Worm (Caenorhabditis elegans): ENCODE data around the gene glb-14.

glb-14 gene

ce11 chrV:15511613-15512216 lies 33.1 kb downstream of the glb-14 start, which contains the start of gene rpl-38 (continued):
- peak; percentile 80 for TF ChIP-seq dpl-1 (GFP tag; optimal IDR thresholded peaks at IDR 0.05)
- TF ChIP-seq dve-1 (tag; optimal IDR thresholded peaks at IDR 0.05; ENCODE audit: insufficient read depth) = peak; percentile 70
- TF ChIP-seq mep-1 (tag; optimal IDR thresholded peaks at IDR 0.05) = peak; percentile 83
- no peak for TF ChIP-seq gei-8 (GFP tag; optimal IDR thresholded peaks at IDR 0.05)
- no peak for TF ChIP-seq ZK546.5 (tag; optimal IDR thresholded peaks at IDR 0.05)
- no peak for TF ChIP-seq cey-2 (tag; optimal IDR thresholded peaks at IDR 0.05; ENCODE audit: borderline replicate concordance, insufficient read depth)
- TF ChIP-seq daf-8 (GFP tag; IDR thresholded peaks at IDR 0.05) = no peak
- TF ChIP-seq dmd-6 (GFP tag; IDR thresholded peaks at IDR 0.05) = peak; percentile 52; the same call in 1 of the 2 replicates
- TF ChIP-seq ama-1 (optimal IDR thresholded peaks at IDR 0.05) = no peak
- TF ChIP-seq lin-29 (GFP tag; IDR thresholded peaks at IDR 0.05) = no peak
- no peak for TF ChIP-seq saeg-2 (GFP tag; IDR thresholded peaks at IDR 0.05)
- peak; percentile 29 for TF ChIP-seq fkh-10 (GFP tag; optimal IDR thresholded peaks at IDR 0.05)

ce11 chrV:15505068-15505467 lies 39.7 kb downstream of the glb-14 start:
- peak; percentile 41 for TF ChIP-seq hlh-11 (tag; optimal IDR thresholded peaks at IDR 0.05)
- TF ChIP-seq madf-9 (GFP tag; conservative IDR thresholded peaks at IDR 0.05) = 0 out of 2 replicates have a peak, but pooled peaks have one; percentile 10
- no peak for TF ChIP-seq jun-1 (tag; optimal IDR thresholded peaks at IDR 0.05)
- TF ChIP-seq nhr-111 (GFP tag; optimal IDR thresholded peaks at IDR 0.05) = no peak
- peak; percentile 90 for TF ChIP-seq lim-7 (GFP tag; IDR thresholded peaks at IDR 0.05)
- no peak for TF ChIP-seq ceh-32 (tag; optimal IDR thresholded peaks at IDR 0.05; ENCODE audit: poor library complexity)
- peak in 1 of 2 experiments; percentile 29 for TF ChIP-seq mdl-1 (tag; optimal IDR thresholded peaks at IDR 0.05)
- no peak for TF ChIP-seq lin-38 (GFP tag; IDR thresholded peaks at IDR 0.05)
- 0 out of 4 replicates have a peak, but pooled peaks of 1 of the 2 experiments have one; percentile 40 for TF ChIP-seq madf-5 (GFP tag; IDR thresholded peaks at IDR 0.05)
- TF ChIP-seq zfp-3 (GFP tag; conservative IDR thresholded peaks at IDR 0.05) = no peak
- TF ChIP-seq spr-3 (GFP tag; optimal IDR thresholded peaks at IDR 0.05) = no peak
- 0 out of 2 replicates have a peak, but pooled peaks have one; percentile 44 for TF ChIP-seq nhr-42 (GFP tag; IDR thresholded peaks at IDR 0.05)
- TF ChIP-seq unc-39 (tag; optimal IDR thresholded peaks at IDR 0.05) = no peak
- TF ChIP-seq R02D3.7 (tag; optimal IDR thresholded peaks at IDR 0.05) = no peak
- no peak for TF ChIP-seq snpc-4 (tag; optimal IDR thresholded peaks at IDR 0.05)
- peak; percentile 62; the same call in 1 of the 2 replicates for TF ChIP-seq ceh-44 (GFP tag; IDR thresholded peaks at IDR 0.05)
- peak; percentile 76 for TF ChIP-seq vab-7 (GFP tag; IDR thresholded peaks at IDR 0.05)
- TF ChIP-seq aly-2 (tag; optimal IDR thresholded peaks at IDR 0.05) = no peak
- peak; percentile 72 for TF ChIP-seq dmd-8 (GFP tag; IDR thresholded peaks at IDR 0.05)
- TF ChIP-seq mes-2 (tag; optimal IDR thresholded peaks at IDR 0.05; ENCODE audit: poor library complexity, severe bottlenecking) = peak; percentile 83
- TF ChIP-seq daf-16 (GFP tag; optimal IDR thresholded peaks at IDR 0.05) = peak; percentile 2 to 65
- peak; percentile 44 for TF ChIP-seq daf-16 (tag; optimal IDR thresholded peaks at IDR 0.05)
- 0 out of 2 replicates have a peak, but pooled peaks have one; percentile 49 for TF ChIP-seq F26F4.8 (GFP tag; conservative IDR thresholded peaks at IDR 0.05)
- TF ChIP-seq Y48G9A.11 (GFP tag; IDR thresholded peaks at IDR 0.05) = 0 out of 2 replicates have a peak, but pooled peaks have one; percentile 41
- peak; percentile 26 for TF ChIP-seq nhr-102 (tag; optimal IDR thresholded peaks at IDR 0.05)
- peak; percentile 85; the same call in 1 of the 2 replicates for TF ChIP-seq D1046.2 (GFP tag; IDR thresholded peaks at IDR 0.05)
- TF ChIP-seq Y105C5A.15 (GFP tag; IDR thresholded peaks at IDR 0.05) = peak; percentile 13; the same call in 1 of the 2 replicates
- TF ChIP-seq nhr-6 (tag; optimal IDR thresholded peaks at IDR 0.05) = no peak
- no peak for TF ChIP-seq zip-2 (tag; optimal IDR thresholded peaks at IDR 0.05)
- TF ChIP-seq mdt-29 (GFP tag; IDR thresholded peaks at IDR 0.05) = no peak
- TF ChIP-seq arid-1 (GFP tag; conservative IDR thresholded peaks at IDR 0.05) = peak; percentile 81
- no peak for TF ChIP-seq pqm-1 (tag; optimal IDR thresholded peaks at IDR 0.05)
- TF ChIP-seq tra-1 (GFP tag; IDR thresholded peaks at IDR 0.05) = peak; percentile 54; the same call in 1 of the 2 replicates
- TF ChIP-seq egl-43 (GFP tag; IDR thresholded peaks at IDR 0.05) = peak; percentile 81
- peak; percentile 58; the same call in 1 of the 2 replicates for TF ChIP-seq ZK337.2 (GFP tag; IDR thresholded peaks at IDR 0.05)
- no peak for TF ChIP-seq aha-1 (tag)
- peak; percentile 77 for TF ChIP-seq snpc-1.2 (GFP tag; IDR thresholded peaks at IDR 0.05)
